Fruit fly (Drosophila melanogaster) whole organism, embryonic: Measurements from ENCODE around the gene CG15431.
A peak's percentile ranks its signal among the peaks of the same experiment; 100 is the strongest.

Source experiments
- Atf-2 ChIP-seq: fragments of 200-800 bp; sonication (Bioruptor generic); optimal IDR thresholded peaks from 2 replicates; lab custom pipeline; 2016; ENCODE audit warnings: missing biosample characterization, missing genetic modification characterization
- C15 ChIP-seq: fragments of 200-800 bp; sonication (Bioruptor generic); IDR thresholded peaks from 3 replicates; pipeline ENCODE4 v1.3.6; 2022; ENCODE audit warnings: missing biosample characterization, missing genetic modification characterization
- CG12071 ChIP-seq: fragments of 200-800 bp; sonication (Bioruptor generic); optimal IDR thresholded peaks from 3 replicates; lab custom pipeline; 2018; ENCODE audit warnings: missing biosample characterization, mild to moderate bottlenecking, missing genetic modification characterization
- CG12155 ChIP-seq: fragments of 200-800 bp; sonication (Bioruptor generic); optimal IDR thresholded peaks from 3 replicates; lab custom pipeline; 2016; ENCODE audit warnings: missing biosample characterization, missing genetic modification characterization
- CG13894 ChIP-seq: fragments of 200-800 bp; sonication (Bioruptor generic); optimal IDR thresholded peaks from 3 replicates; lab custom pipeline; 2018; ENCODE audit warnings: missing biosample characterization, mild to moderate bottlenecking, missing genetic modification characterization, moderate library complexity
- CG14860 ChIP-seq: fragments of 200-800 bp; sonication (Bioruptor generic); IDR thresholded peaks from 3 replicates; pipeline ENCODE4 v1.3.6; 2022; ENCODE audit warnings: missing biosample characterization, missing genetic modification characterization; ENCODE audit not compliant: partially characterized antibody
- CG15269 ChIP-seq: fragments of 200-800 bp; sonication (Bioruptor generic); optimal IDR thresholded peaks from 2 replicates; lab custom pipeline; 2018; ENCODE audit warnings: missing biosample characterization, mild to moderate bottlenecking, missing genetic modification characterization, moderate library complexity
- CG17361 ChIP-seq: fragments of 200-800 bp; sonication (Bioruptor generic); IDR thresholded peaks from 3 replicates; pipeline ENCODE4 v1.3.6; 2022; ENCODE audit warnings: missing biosample characterization, missing genetic modification characterization
- CG17568 ChIP-seq: fragments of 200-800 bp; sonication (Bioruptor generic); optimal IDR thresholded peaks from 2 replicates; lab custom pipeline; 2018; ENCODE audit warnings: missing biosample characterization, mild to moderate bottlenecking, missing genetic modification characterization, moderate library complexity
- CG17612 ChIP-seq: fragments of 200-800 bp; sonication (Bioruptor generic); IDR thresholded peaks from 2 replicates; pipeline ENCODE4 v1.3.6; 2022; ENCODE audit warnings: missing biosample characterization, missing genetic modification characterization
- CG18599 ChIP-seq: fragments of 200-800 bp; sonication (Bioruptor generic); optimal IDR thresholded peaks from 3 replicates; lab custom pipeline; 2017; ENCODE audit warnings: missing biosample characterization, missing genetic modification characterization, mild to moderate bottlenecking, moderate library complexity, missing genetic modification reagents
- CG2120 ChIP-seq: fragments of 200-800 bp; sonication (Bioruptor generic); optimal IDR thresholded peaks from 3 replicates; lab custom pipeline; 2016; ENCODE audit warnings: missing biosample characterization, missing genetic modification characterization
- CG2202 ChIP-seq: fragments of 200-800 bp; sonication (Bioruptor generic); optimal IDR thresholded peaks from 2 replicates; lab custom pipeline; 2018; ENCODE audit warnings: missing biosample characterization, mild to moderate bottlenecking, missing genetic modification characterization
- CG2678 ChIP-seq: fragments of 200-800 bp; sonication (Bioruptor generic); optimal IDR thresholded peaks from 3 replicates; lab custom pipeline; 2019; ENCODE audit warnings: missing biosample characterization, mild to moderate bottlenecking, missing genetic modification characterization, moderate library complexity
- CG31365 ChIP-seq: fragments of 200-800 bp; sonication (Bioruptor generic); optimal IDR thresholded peaks from 2 replicates; lab custom pipeline; 2018; ENCODE audit warnings: missing biosample characterization, mild to moderate bottlenecking, missing genetic modification characterization
- CG31441 ChIP-seq: fragments of 200-800 bp; sonication (Bioruptor generic); IDR thresholded peaks from 2 replicates; pipeline ENCODE4 v1.3.6; 2022; ENCODE audit warnings: missing biosample characterization, missing genetic modification characterization
- CG32767 ChIP-seq: fragments of 200-800 bp; sonication (Bioruptor generic); IDR thresholded peaks from 2 replicates; pipeline ENCODE4 v1.3.6; 2022; ENCODE audit warnings: missing biosample characterization, missing genetic modification characterization
- CG3726 ChIP-seq: fragments of 200-800 bp; sonication (Bioruptor generic); IDR thresholded peaks from 3 replicates; pipeline ENCODE4, ENCODE4 v1.3.6; 2022; ENCODE audit warnings: missing biosample characterization, missing genetic modification characterization
- CG42726 ChIP-seq: fragments of 200-800 bp; sonication (Bioruptor generic); IDR thresholded peaks from 2 replicates; pipeline ENCODE4 v1.3.6; 2022; ENCODE audit warnings: missing biosample characterization, missing genetic modification characterization; ENCODE audit not compliant: partially characterized antibody
- CG4328 ChIP-seq: fragments of 200-800 bp; sonication (Bioruptor generic); optimal IDR thresholded peaks from 3 replicates; lab custom pipeline; 2017; ENCODE audit warnings: missing biosample characterization, missing genetic modification reagents, missing genetic modification characterization
- CG7987 ChIP-seq: fragments of 200-800 bp; sonication (Bioruptor generic); optimal IDR thresholded peaks from 2 replicates; lab custom pipeline; 2018; ENCODE audit warnings: missing biosample characterization, mild to moderate bottlenecking, missing genetic modification characterization, moderate library complexity
- CG9215 ChIP-seq: fragments of 200-800 bp; sonication (Bioruptor generic); IDR thresholded peaks from 2 replicates; pipeline ENCODE4 v1.3.6; 2022; ENCODE audit warnings: missing biosample characterization, missing genetic modification characterization
- CHES-1-like ChIP-seq: fragments of 200-800 bp; sonication (Bioruptor generic); optimal IDR thresholded peaks from 2 replicates; lab custom pipeline; 2016; ENCODE audit warnings: missing biosample characterization, missing genetic modification characterization
- Drgx ChIP-seq: fragments of 200-800 bp; sonication (Bioruptor generic); IDR thresholded peaks from 2 replicates; pipeline ENCODE4 v1.3.6; 2022; ENCODE audit warnings: missing biosample characterization, missing genetic modification characterization
- Fer3 ChIP-seq: fragments of 200-800 bp; sonication (Bioruptor generic); optimal IDR thresholded peaks from 2 replicates; lab custom pipeline; 2018; ENCODE audit warnings: missing biosample characterization, mild to moderate bottlenecking, missing genetic modification characterization, moderate library complexity
- Gsc ChIP-seq: fragments of 200-800 bp; sonication (Bioruptor generic); IDR thresholded peaks from 2 replicates; pipeline ENCODE4 v1.3.6; 2022; ENCODE audit warnings: missing biosample characterization, missing genetic modification characterization
- Gug ChIP-seq: fragments of 200-800 bp; sonication (Bioruptor generic); IDR thresholded peaks from 4 replicates; pipeline ENCODE4 v1.3.6; 2022; ENCODE audit warnings: missing biosample characterization, missing genetic modification characterization
- HmgD ChIP-seq: fragments of 200-800 bp; sonication (Bioruptor generic); optimal IDR thresholded peaks from 3 replicates; lab custom pipeline; 2016; ENCODE audit warnings: missing biosample characterization, missing genetic modification characterization
- Hmr ChIP-seq: fragments of 200-800 bp; sonication (Bioruptor generic); optimal IDR thresholded peaks from 3 replicates; lab custom pipeline; 2017; ENCODE audit warnings: mild to moderate bottlenecking, missing biosample characterization, missing genetic modification reagents, missing genetic modification characterization
- Hr3 ChIP-seq: fragments of 200-800 bp; sonication (Bioruptor generic); optimal IDR thresholded peaks from 3 replicates; lab custom pipeline; 2016; ENCODE audit warnings: missing biosample characterization, missing genetic modification characterization
- Hr39 ChIP-seq: fragments of >200 bp; optimal IDR thresholded peaks from 2 replicates; lab custom pipeline; 2017
- Hr51 ChIP-seq, 2 experiments: fragments of 200-800 bp; sonication (Bioruptor generic); optimal IDR thresholded peaks; 2 replicates in 1 of 2; 3 replicates in 1 of 2; lab custom pipeline; 2016 to 2018; ENCODE audit warnings: missing biosample characterization in 2 of 2, missing genetic modification characterization in 2 of 2, mild to moderate bottlenecking in 1 of 2, moderate library complexity in 1 of 2
- NfI ChIP-seq: fragments of 200-800 bp; sonication (Bioruptor generic); optimal IDR thresholded peaks from 3 replicates; lab custom pipeline; 2018; ENCODE audit warnings: missing biosample characterization, mild to moderate bottlenecking, missing genetic modification characterization, moderate library complexity
- Optix ChIP-seq: fragments of 200-800 bp; sonication (Bioruptor generic); IDR thresholded peaks from 3 replicates; pipeline ENCODE4 v1.3.6; 2022; ENCODE audit warnings: missing biosample characterization, missing genetic modification characterization
- Rfx ChIP-seq: fragments of 200-800 bp; sonication (Bioruptor generic); IDR thresholded peaks from 2 replicates; pipeline ENCODE4 v1.3.6; 2022; ENCODE audit warnings: missing biosample characterization, missing genetic modification characterization
- Taf1 ChIP-seq: fragments of 200-800 bp; sonication (Bioruptor generic); IDR thresholded peaks from 2 replicates; pipeline ENCODE4 v1.3.6; 2022; ENCODE audit warnings: missing biosample characterization, missing genetic modification characterization
- YL-1 ChIP-seq: fragments of 200-800 bp; sonication (Bioruptor generic); optimal IDR thresholded peaks from 3 replicates; lab custom pipeline; 2017; ENCODE audit warnings: missing biosample characterization, mild to moderate bottlenecking, missing genetic modification characterization
- al ChIP-seq: fragments of 200-800 bp; sonication (Bioruptor generic); IDR thresholded peaks from 2 replicates; pipeline ENCODE4 v1.3.6; 2022; ENCODE audit warnings: missing biosample characterization, missing genetic modification characterization
- bowl ChIP-seq: fragments of 200-800 bp; sonication (Bioruptor generic); IDR thresholded peaks from 2 replicates; pipeline ENCODE4 v1.3.6; 2022; ENCODE audit warnings: missing biosample characterization, missing genetic modification characterization
- chinmo ChIP-seq: fragments of 200-800 bp; sonication (Bioruptor generic); IDR thresholded peaks from 4 replicates; pipeline ENCODE4 v1.3.6; 2022; ENCODE audit warnings: missing biosample characterization, missing genetic modification characterization; ENCODE audit not compliant: partially characterized antibody
- gem ChIP-seq: fragments of 200-800 bp; sonication (Bioruptor generic); optimal IDR thresholded peaks from 2 replicates; lab custom pipeline; 2019; ENCODE audit warnings: missing biosample characterization, mild to moderate bottlenecking, missing genetic modification characterization, moderate library complexity
- hb ChIP-seq: fragments of 200-800 bp; sonication (Bioruptor generic); IDR thresholded peaks from 3 replicates; pipeline ENCODE4 v1.3.6; 2022; ENCODE audit warnings: missing biosample characterization, missing genetic modification characterization; ENCODE audit not compliant: partially characterized antibody
- nerfin-2 ChIP-seq: fragments of 200-800 bp; sonication (Bioruptor generic); IDR thresholded peaks from 2 replicates; pipeline ENCODE4 v1.3.6; 2022; ENCODE audit warnings: missing biosample characterization, missing genetic modification characterization; ENCODE audit not compliant: partially characterized antibody
- pb ChIP-seq: fragments of 200-800 bp; sonication (Bioruptor generic); optimal IDR thresholded peaks from 3 replicates; lab custom pipeline; 2016; ENCODE audit warnings: missing biosample characterization, missing genetic modification characterization
- peb ChIP-seq: fragments of 200-800 bp; sonication (Bioruptor generic); IDR thresholded peaks from 2 replicates; pipeline ENCODE4 v1.3.6; 2022; ENCODE audit warnings: missing biosample characterization, missing genetic modification characterization
- pzg ChIP-seq: fragments of 200-800 bp; sonication (Bioruptor generic); optimal IDR thresholded peaks from 3 replicates; lab custom pipeline; 2018; ENCODE audit warnings: missing biosample characterization, mild to moderate bottlenecking, missing genetic modification characterization, moderate library complexity
- ro ChIP-seq: fragments of 200-800 bp; sonication (Bioruptor generic); IDR thresholded peaks from 2 replicates; pipeline ENCODE4 v1.3.6; 2022; ENCODE audit warnings: missing biosample characterization, missing genetic modification characterization
- wdn ChIP-seq: fragments of 200-800 bp; sonication (Bioruptor generic); IDR thresholded peaks from 2 replicates; pipeline ENCODE4 v1.3.6; 2022; ENCODE audit warnings: missing biosample characterization, missing genetic modification characterization
- yki ChIP-seq: fragments of >200 bp; optimal IDR thresholded peaks from 3 replicates; lab custom pipeline; 2018

The CG15431 gene

dm6 chr2L:4440881-4441737 is at the start of gene CG15431 (continued):
- no peak for TF ChIP-seq CG7987 (GFP tag; lab: Kevin White, UChicago)
- no peak for TF ChIP-seq ro (GFP tag; lab: Robert Waterston, UW)
- 0 out of 3 replicates have a peak, but pooled peaks have one; percentile 50 for TF ChIP-seq Optix (GFP tag; lab: Robert Waterston, UW)
- peak; percentile 59 for TF ChIP-seq Fer3
- no peak for TF ChIP-seq CG17361 (GFP tag; lab: Robert Waterston, UW)
- 0 out of 2 replicates have a peak, but pooled peaks have one; percentile 37 for TF ChIP-seq al (GFP tag; lab: Robert Waterston, UW)
- no peak for TF ChIP-seq peb (GFP tag; lab: Robert Waterston, UW)
- no peak for TF ChIP-seq pzg (GFP tag; lab: Kevin White, UChicago)
- peak; percentile 75 for TF ChIP-seq CG2120 (GFP tag; lab: Kevin White, UChicago)
- no peak for TF ChIP-seq CG2202 (tag; lab: Kevin White, UChicago)
- TF ChIP-seq CG31365 (tag; lab: Kevin White, UChicago), result no peak
- TF ChIP-seq Hr3 (GFP tag; lab: Kevin White, UChicago), result peak; percentile 16
- TF ChIP-seq Gug (GFP tag; lab: Robert Waterston, UW), result peak; percentile 33; the same call in 1 of the 4 replicates
- TF ChIP-seq yki (lab: Kevin White, UChicago), result no peak
- no peak for TF ChIP-seq pb (GFP tag; lab: Kevin White, UChicago)
- TF ChIP-seq Hr39 (lab: Kevin White, UChicago), result no peak
- TF ChIP-seq CG9215, result peak; percentile 56
- 0 out of 4 replicates have a peak, but pooled peaks have one; percentile 34 for TF ChIP-seq chinmo
- peak; percentile 43 for TF ChIP-seq CG12071 (GFP tag; lab: Kevin White, UChicago)
- no peak for TF ChIP-seq CG12155
- no peak for TF ChIP-seq CG17612 (GFP tag; lab: Robert Waterston, UW)
- TF ChIP-seq CG2678 (tag; lab: Kevin White, UChicago), result peak; percentile 69
- TF ChIP-seq Gsc (GFP tag; lab: Robert Waterston, UW), result no peak
- TF ChIP-seq CG42726, result 0 out of 2 replicates have a peak, but pooled peaks have one; percentile 15
- TF ChIP-seq C15 (GFP tag; lab: Robert Waterston, UW), result peak; percentile 46; the same call in 1 of the 3 replicates
- TF ChIP-seq Drgx (GFP tag; lab: Robert Waterston, UW), result 0 out of 2 replicates have a peak, but pooled peaks have one; percentile 49
- peak; percentile 58 for TF ChIP-seq CG32767
- TF ChIP-seq Rfx (GFP tag; lab: Robert Waterston, UW), result peak; percentile 73
- TF ChIP-seq Hmr (GFP tag; lab: Kevin White, UChicago), result peak; percentile 75
- TF ChIP-seq CG18599, result peak; percentile 85
- no peak for TF ChIP-seq CHES-1-like (GFP tag; lab: Kevin White, UChicago)
- TF ChIP-seq gem (tag; lab: Kevin White, UChicago), result peak; percentile 69
- TF ChIP-seq nerfin-2, result no peak
- no peak for TF ChIP-seq wdn
- no peak for TF ChIP-seq Atf-2 (GFP tag; lab: Kevin White, UChicago)
- TF ChIP-seq CG17568 (GFP tag; lab: Kevin White, UChicago), result no peak
- peak; percentile 10 for TF ChIP-seq CG4328 (GFP tag; lab: Kevin White, UChicago)
- peak; percentile 59; the same call in 1 of the 3 replicates for TF ChIP-seq CG3726 (GFP tag; lab: Robert Waterston, UW)
- no peak for TF ChIP-seq CG14860 (GFP tag; lab: Robert Waterston, UW)
- peak; percentile 67 for TF ChIP-seq NfI (GFP tag; lab: Kevin White, UChicago)
- peak; percentile 46; the same call in 1 of the 2 replicates for TF ChIP-seq Taf1 (GFP tag; lab: Robert Waterston, UW)
- no peak for TF ChIP-seq YL-1 (GFP tag; lab: Kevin White, UChicago)
- no peak for TF ChIP-seq HmgD
- TF ChIP-seq CG15269, result peak; percentile 65
- TF ChIP-seq CG31441, result peak; percentile 46; the same call in 1 of the 2 replicates
- TF ChIP-seq hb (GFP tag; lab: Robert Waterston, UW), result no peak
- no peak for TF ChIP-seq bowl (GFP tag; lab: Robert Waterston, UW)
- peak; percentile 15 for TF ChIP-seq CG13894 (tag; lab: Kevin White, UChicago)
- peak; percentile 52 to 62 for TF ChIP-seq Hr51 (GFP tag; optimal IDR thresholded peaks at IDR 0.05; lab: Kevin White, UChicago)
